Fruit fly (Drosophila melanogaster) whole organism, embryonic: Measurements from ENCODE around the gene HP1b.

Experiments
- Awh ChIP-seq: fragments of 200-800 bp; sonication (Bioruptor generic); IDR thresholded peaks from 2 replicates; pipeline ENCODE4, ENCODE4 v1.3.6; 2022; ENCODE audit warnings: missing biosample characterization, missing genetic modification characterization
- Bdp1 ChIP-seq: fragments of 200-800 bp; sonication (Bioruptor generic); optimal IDR thresholded peaks from 3 replicates; lab custom pipeline; 2016; ENCODE audit warnings: missing biosample characterization, missing genetic modification characterization
- CG10321 ChIP-seq: fragments of 200-800 bp; sonication (Bioruptor generic); IDR thresholded peaks from 2 replicates; pipeline ENCODE4 v1.3.6; 2022; ENCODE audit warnings: missing biosample characterization, missing genetic modification characterization
- CG11456 ChIP-seq: fragments of 200-800 bp; sonication (Bioruptor generic); IDR thresholded peaks from 3 replicates; pipeline ENCODE4 v1.3.6; 2022; ENCODE audit warnings: missing biosample characterization, missing genetic modification characterization
- CG11695 ChIP-seq: fragments of 200-800 bp; sonication (Bioruptor generic); IDR thresholded peaks from 3 replicates; pipeline ENCODE4 v1.3.6; 2022; ENCODE audit warnings: missing biosample characterization, missing genetic modification characterization
- CG12236 ChIP-seq: fragments of 200-800 bp; sonication (Bioruptor generic); optimal IDR thresholded peaks from 2 replicates; lab custom pipeline; 2016; ENCODE audit warnings: missing biosample characterization, missing genetic modification characterization
- CG12659 ChIP-seq: fragments of 200-800 bp; sonication (Bioruptor generic); optimal IDR thresholded peaks from 3 replicates; lab custom pipeline; 2017; ENCODE audit warnings: mild to moderate bottlenecking, missing biosample characterization, missing genetic modification reagents, missing genetic modification characterization
- CG14050 ChIP-seq: fragments of 200-800 bp; sonication (Bioruptor generic); IDR thresholded peaks from 3 replicates; pipeline ENCODE4 v1.3.6; 2022; ENCODE audit warnings: missing biosample characterization, missing genetic modification characterization
- CG15011 ChIP-seq: fragments of 200-800 bp; sonication (Bioruptor generic); optimal IDR thresholded peaks from 3 replicates; lab custom pipeline; 2018; ENCODE audit warnings: missing biosample characterization, mild to moderate bottlenecking, missing genetic modification characterization
- CG16779 ChIP-seq: fragments of 200-800 bp; sonication (Bioruptor generic); IDR thresholded peaks from 2 replicates; pipeline ENCODE4 v1.3.6; 2022; ENCODE audit warnings: missing biosample characterization, missing genetic modification characterization
- CG17385 ChIP-seq: fragments of 200-800 bp; sonication (Bioruptor generic); optimal IDR thresholded peaks from 3 replicates; lab custom pipeline; 2018; ENCODE audit warnings: missing biosample characterization, mild to moderate bottlenecking, missing genetic modification characterization
- CG17568 ChIP-seq: fragments of 200-800 bp; sonication (Bioruptor generic); optimal IDR thresholded peaks from 2 replicates; lab custom pipeline; 2018; ENCODE audit warnings: missing biosample characterization, mild to moderate bottlenecking, missing genetic modification characterization, moderate library complexity
- CG30403 ChIP-seq: fragments of 200-800 bp; sonication (Bioruptor generic); optimal IDR thresholded peaks from 3 replicates; lab custom pipeline; 2016; ENCODE audit warnings: missing biosample characterization, missing genetic modification characterization
- CG31365 ChIP-seq: fragments of 200-800 bp; sonication (Bioruptor generic); optimal IDR thresholded peaks from 2 replicates; lab custom pipeline; 2018; ENCODE audit warnings: missing biosample characterization, mild to moderate bottlenecking, missing genetic modification characterization
- CG31388 ChIP-seq: fragments of 200-800 bp; sonication (Bioruptor generic); optimal IDR thresholded peaks from 2 replicates; lab custom pipeline; 2016; ENCODE audit warnings: missing biosample characterization, missing genetic modification characterization
- CG34376 ChIP-seq: fragments of 200-800 bp; sonication (Bioruptor generic); optimal IDR thresholded peaks from 2 replicates; lab custom pipeline; 2018; ENCODE audit warnings: missing biosample characterization, mild to moderate bottlenecking, missing genetic modification characterization
- CG42726 ChIP-seq: fragments of 200-800 bp; sonication (Bioruptor generic); IDR thresholded peaks from 2 replicates; pipeline ENCODE4 v1.3.6; 2022; ENCODE audit warnings: missing biosample characterization, missing genetic modification characterization; ENCODE audit not compliant: partially characterized antibody
- CG4730 ChIP-seq: fragments of 200-800 bp; sonication (Bioruptor generic); IDR thresholded peaks from 2 replicates; pipeline ENCODE4 v1.3.6; 2022; ENCODE audit warnings: missing biosample characterization, missing genetic modification characterization
- CG6175 ChIP-seq: fragments of 200-800 bp; sonication (Bioruptor generic); IDR thresholded peaks from 3 replicates; pipeline ENCODE4 v1.3.6; 2022; ENCODE audit warnings: missing biosample characterization, missing genetic modification characterization
- CG6254 ChIP-seq: fragments of 200-800 bp; sonication (Bioruptor generic); optimal IDR thresholded peaks from 3 replicates; lab custom pipeline; 2017; ENCODE audit warnings: mild to moderate bottlenecking, missing biosample characterization, missing genetic modification reagents, missing genetic modification characterization
- CG6854 ChIP-seq: fragments of 200-800 bp; sonication (Bioruptor generic); optimal IDR thresholded peaks from 3 replicates; lab custom pipeline; 2017; ENCODE audit warnings: missing biosample characterization, mild to moderate bottlenecking, missing genetic modification characterization
- CG8281 ChIP-seq: fragments of 200-800 bp; sonication (Bioruptor generic); optimal IDR thresholded peaks from 2 replicates; lab custom pipeline; 2018; ENCODE audit warnings: missing biosample characterization, mild to moderate bottlenecking, missing genetic modification characterization, moderate library complexity
- CG8359 ChIP-seq: fragments of 200-800 bp; sonication (Bioruptor generic); optimal IDR thresholded peaks from 2 replicates; lab custom pipeline; 2017; ENCODE audit warnings: missing biosample characterization, mild to moderate bottlenecking, missing genetic modification characterization, borderline replicate concordance
- D19B ChIP-seq: fragments of 200-800 bp; sonication (Bioruptor generic); optimal IDR thresholded peaks from 2 replicates; lab custom pipeline; 2017; ENCODE audit warnings: missing biosample characterization, mild to moderate bottlenecking, missing genetic modification characterization
- E2f1 ChIP-seq: fragments of 200-800 bp; sonication (Bioruptor generic); IDR thresholded peaks from 2 replicates; pipeline ENCODE4 v1.3.6; 2022; ENCODE audit warnings: missing biosample characterization, missing genetic modification characterization
- GATAe ChIP-seq: fragments of 200-800 bp; sonication (Bioruptor generic); conservative IDR thresholded peaks from 2 replicates; pipeline ENCODE4 v1.3.6; 2022; ENCODE audit warnings: missing biosample characterization, missing genetic modification characterization
- MTF-1 ChIP-seq: fragments of 200-800 bp; sonication (Bioruptor generic); optimal IDR thresholded peaks from 2 replicates; lab custom pipeline; 2018; ENCODE audit warnings: missing biosample characterization, mild to moderate bottlenecking, missing genetic modification characterization, borderline replicate concordance
- Max ChIP-seq: fragments of 200-800 bp; sonication (Bioruptor generic); optimal IDR thresholded peaks from 2 replicates; lab custom pipeline; 2016; ENCODE audit warnings: missing biosample characterization, mild to moderate bottlenecking, missing genetic modification characterization
- NK7.1 ChIP-seq: fragments of 200-800 bp; sonication (Bioruptor generic); optimal IDR thresholded peaks from 3 replicates; lab custom pipeline; 2016; ENCODE audit warnings: missing biosample characterization, missing genetic modification characterization
- Six4 ChIP-seq: fragments of 200-800 bp; sonication (Bioruptor generic); optimal IDR thresholded peaks from 2 replicates; lab custom pipeline; 2016; ENCODE audit warnings: missing biosample characterization, missing genetic modification characterization
- Sox100B ChIP-seq: fragments of 200-800 bp; sonication (Bioruptor generic); optimal IDR thresholded peaks from 3 replicates; lab custom pipeline; 2018; ENCODE audit warnings: missing biosample characterization, mild to moderate bottlenecking, missing genetic modification characterization
- Ssrp ChIP-seq: fragments of 200-800 bp; sonication (Bioruptor generic); optimal IDR thresholded peaks from 2 replicates; lab custom pipeline; 2018; ENCODE audit warnings: missing biosample characterization, mild to moderate bottlenecking, missing genetic modification characterization, moderate library complexity
- bcd ChIP-seq: fragments of 200-800 bp; sonication (Bioruptor generic); optimal IDR thresholded peaks from 2 replicates; lab custom pipeline; 2017; ENCODE audit warnings: missing biosample characterization, mild to moderate bottlenecking, missing genetic modification characterization
- bsh ChIP-seq, 2 experiments: fragments of 200-800 bp; sonication (Bioruptor generic); optimal IDR thresholded peaks; 2 replicates each; lab custom pipeline; 2017 to 2018; ENCODE audit warnings: mild to moderate bottlenecking in 2 of 2, missing biosample characterization in 2 of 2, missing genetic modification characterization in 2 of 2, moderate library complexity in 1 of 2
- dmrt11E ChIP-seq: fragments of 200-800 bp; sonication (Bioruptor generic); optimal IDR thresholded peaks from 3 replicates; lab custom pipeline; 2018; ENCODE audit warnings: missing biosample characterization, mild to moderate bottlenecking, missing genetic modification characterization, moderate library complexity
- fru ChIP-seq: fragments of >200 bp; optimal IDR thresholded peaks from 2 replicates; lab custom pipeline; 2017
- gcm ChIP-seq: fragments of 200-800 bp; sonication (Bioruptor generic); optimal IDR thresholded peaks from 2 replicates; lab custom pipeline; 2019; ENCODE audit warnings: missing biosample characterization, mild to moderate bottlenecking, missing genetic modification characterization, moderate library complexity
- ind ChIP-seq: fragments of 200-800 bp; sonication (Bioruptor generic); optimal IDR thresholded peaks from 3 replicates; lab custom pipeline; 2016; ENCODE audit warnings: missing biosample characterization, missing genetic modification characterization
- kay ChIP-seq: fragments of 200-800 bp; sonication (Bioruptor generic); optimal IDR thresholded peaks from 2 replicates; lab custom pipeline; 2016; ENCODE audit warnings: missing biosample characterization, missing genetic modification characterization
- nom ChIP-seq: fragments of 200-800 bp; sonication (Bioruptor generic); optimal IDR thresholded peaks from 2 replicates; lab custom pipeline; 2017; ENCODE audit warnings: missing biosample characterization, missing genetic modification characterization, mild to moderate bottlenecking, moderate library complexity, missing genetic modification reagents
- p53 ChIP-seq: fragments of 200-800 bp; sonication (Bioruptor generic); optimal IDR thresholded peaks from 2 replicates; lab custom pipeline; 2016; ENCODE audit warnings: missing biosample characterization, missing genetic modification characterization
- pan ChIP-seq, 4 experiments: fragments of >200 bp in 3 of 4; fragments of 200-800 bp in 1 of 4; sonication (Bioruptor generic) in 1 of 4; optimal IDR thresholded peaks in 3 of 4; IDR thresholded peaks in 1 of 4; 2 replicates each; pipeline versions ENCODE4 v1.3.6 to Lab custom; 2017 to 2022; ENCODE audit warnings: missing biosample characterization in 2 of 4, missing genetic modification characterization in 2 of 4, mixed read lengths in 1 of 4
- sc ChIP-seq, 3 experiments: fragments of >200 bp in 2 of 3; fragments of 200-800 bp in 1 of 3; sonication (Bioruptor generic) in 1 of 3; optimal IDR thresholded peaks; 2 replicates in 2 of 3; 3 replicates in 1 of 3; lab custom pipeline; 2017; ENCODE audit warnings: mild to moderate bottlenecking in 1 of 3, missing biosample characterization in 1 of 3, missing genetic modification characterization in 1 of 3, missing genetic modification reagents in 1 of 3
- scrt ChIP-seq: fragments of 200-800 bp; sonication (Bioruptor generic); optimal IDR thresholded peaks from 2 replicates; lab custom pipeline; 2018; ENCODE audit warnings: missing biosample characterization, mild to moderate bottlenecking, missing genetic modification characterization, moderate library complexity
- sob ChIP-seq: fragments of 200-800 bp; sonication (Bioruptor generic); IDR thresholded peaks from 2 replicates; pipeline ENCODE4 v1.3.6; 2022; ENCODE audit warnings: missing biosample characterization, missing genetic modification characterization
- sqz ChIP-seq: fragments of 200-800 bp; sonication (Bioruptor generic); optimal IDR thresholded peaks from 3 replicates; lab custom pipeline; 2018; ENCODE audit warnings: missing biosample characterization, mild to moderate bottlenecking, missing genetic modification characterization
- vvl ChIP-seq: fragments of 200-800 bp; sonication (Bioruptor generic); IDR thresholded peaks from 2 replicates; pipeline ENCODE4 v1.3.6; 2022; ENCODE audit warnings: missing biosample characterization, missing genetic modification characterization

HP1b gene

DNA sequence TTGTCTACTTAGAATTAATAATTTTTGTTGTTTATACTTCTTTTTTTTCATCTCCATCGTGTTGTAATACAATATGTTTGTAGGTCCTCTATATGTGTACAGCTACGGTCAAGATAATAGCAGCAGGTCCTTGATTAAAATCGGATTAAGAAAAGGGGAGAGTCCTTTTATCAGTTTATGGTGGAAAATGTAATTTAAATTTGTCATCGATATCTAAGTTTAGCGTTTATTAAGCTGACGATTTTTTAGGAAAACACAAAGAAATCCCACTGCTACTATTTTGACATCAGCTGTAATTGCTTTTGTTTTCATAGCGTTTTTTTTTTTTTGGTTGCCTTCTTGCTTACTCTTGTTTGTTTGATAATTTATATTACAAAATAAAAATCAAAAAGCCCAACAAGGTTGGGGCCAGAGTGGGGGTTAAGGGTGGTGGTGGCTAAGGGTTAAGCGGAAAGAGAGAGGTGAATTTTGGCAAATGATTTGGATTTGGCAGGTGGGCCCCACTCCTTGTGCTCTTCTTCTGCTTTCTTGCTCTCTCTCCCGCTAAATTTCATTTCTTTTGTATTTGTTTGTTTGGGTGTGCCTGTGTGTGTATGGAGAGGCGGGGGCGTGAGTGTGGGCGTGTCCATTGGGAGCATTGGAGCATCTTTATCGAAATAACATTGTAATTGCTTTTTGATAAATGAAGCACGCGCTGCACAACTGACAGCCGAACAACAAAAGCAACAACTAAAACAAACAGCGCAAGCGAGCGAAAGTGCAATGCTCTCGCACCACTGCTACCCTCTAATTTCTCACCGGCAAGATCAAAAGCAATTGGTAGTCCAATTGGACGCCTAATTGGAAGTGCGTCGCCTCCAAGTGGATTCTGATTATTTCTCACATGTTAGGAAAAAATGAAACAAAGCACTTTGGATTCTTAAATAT, 40.2 kb downstream of the HP1b start (continued):
- TF ChIP-seq ind (peak; percentile 46), CG16779 (GFP tag; lab: Robert Waterston, UW) (no peak), CG34376 (GFP tag; lab: Kevin White, UChicago) (no peak), Ssrp (tag; lab: Kevin White, UChicago) (peak; percentile 23), CG6175 (GFP tag; lab: Robert Waterston, UW) (no peak), nom (GFP tag; lab: Kevin White, UChicago) (no peak), Max (GFP tag; lab: Kevin White, UChicago) (no peak), Six4 (GFP tag; lab: Kevin White, UChicago) (peak; percentile 32), CG6254 (GFP tag; lab: Kevin White, UChicago) (peak; percentile 19), gcm (GFP tag; lab: Kevin White, UChicago) (peak; percentile 7), Bdp1 (GFP tag; lab: Kevin White, UChicago) (no peak), CG11456 (0 out of 3 replicates have a peak, but pooled peaks have one; percentile 10), CG12236 (no peak), CG15011 (GFP tag; lab: Kevin White, UChicago) (peak; percentile 14), CG10321 (GFP tag; lab: Robert Waterston, UW) (no peak), Sox100B (GFP tag; lab: Kevin White, UChicago) (peak; percentile 26), D19B (peak; percentile 81), CG8359 (peak; percentile 18), CG31388 (GFP tag; lab: Kevin White, UChicago) (no peak), bcd (peak; percentile 29), CG17385 (GFP tag; lab: Kevin White, UChicago) (peak; percentile 57), GATAe (GFP tag; lab: Robert Waterston, UW) (no peak), CG42726 (GFP tag; lab: Robert Waterston, UW) (no peak), sqz (no peak), dmrt11E (tag; lab: Kevin White, UChicago) (peak; percentile 11), vvl (GFP tag; lab: Robert Waterston, UW) (peak; percentile 55), p53 (GFP tag; lab: Kevin White, UChicago) (no peak), CG4730 (GFP tag; lab: Robert Waterston, UW) (no peak; the same call in 1 of the 2 replicates), NK7.1 (GFP tag; lab: Kevin White, UChicago) (peak; percentile 43), CG31365 (tag; lab: Kevin White, UChicago) (no peak), sob (GFP tag; lab: Robert Waterston, UW) (peak; percentile 19; the same call in 1 of the 2 replicates), bsh (GFP tag; optimal IDR thresholded peaks at IDR 0.05; lab: Kevin White, UChicago) (peak in 1 of 2 experiments; percentile 62), CG17568 (GFP tag; lab: Kevin White, UChicago) (peak; percentile 32), Awh (GFP tag; lab: Robert Waterston, UW) (no peak), scrt (peak; percentile 4), fru (lab: Kevin White, UChicago) (no peak), CG12659 (GFP tag; lab: Kevin White, UChicago) (peak; percentile 9), MTF-1 (GFP tag; lab: Kevin White, UChicago) (no peak), CG6854 (peak; percentile 18), CG8281 (tag; lab: Kevin White, UChicago) (peak; percentile 31), sc (optimal IDR thresholded peaks at IDR 0.05; lab: Kevin White, UChicago) (no peak), sc (GFP tag; optimal IDR thresholded peaks at IDR 0.05; lab: Kevin White, UChicago) (no peak), CG11695 (GFP tag; lab: Robert Waterston, UW) (peak; percentile 31; the same call in 1 of the 3 replicates), kay (GFP tag; lab: Kevin White, UChicago) (peak; percentile 2), E2f1 (GFP tag; lab: Robert Waterston, UW) (0 out of 2 replicates have a peak, but pooled peaks have one; percentile 32), CG14050 (no peak), pan (optimal IDR thresholded peaks at IDR 0.05; lab: Kevin White, UChicago) (no peak), pan (GFP tag; optimal IDR thresholded peaks at IDR 0.05 in 1 of 2, IDR thresholded peaks at IDR 0.05 in 1 of 2) (peak in 1 of 2 experiments; percentile 50), CG30403 (peak; percentile 36)
